Worm (Caenorhabditis elegans): Measurements from ENCODE around the gene Y24D9A.6.

Gene Y24D9A.6

DNA sequence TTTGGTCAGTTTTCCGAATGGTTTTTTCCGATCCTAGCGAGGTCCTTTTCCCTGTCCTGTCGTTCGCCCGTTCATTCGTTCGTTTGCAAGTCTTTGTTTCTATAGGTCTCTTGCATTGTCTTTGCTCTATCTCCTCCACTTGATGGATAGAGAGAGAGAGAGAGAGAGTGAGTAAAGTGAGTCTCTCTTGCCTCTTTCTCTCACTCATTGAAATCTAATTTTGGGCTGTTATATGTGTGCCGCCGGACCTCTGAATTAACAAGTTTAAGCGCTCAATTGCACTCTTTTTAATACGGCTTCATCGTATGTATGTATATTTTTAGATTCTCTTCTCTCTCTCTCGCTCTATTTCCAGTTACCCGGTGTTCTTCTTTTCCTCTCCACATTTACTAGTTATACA, 3.7 kb upstream of the Y24D9A.6 start:
- TF ChIP-seq F13C5.2 (tag; optimal IDR thresholded peaks at IDR 0.05) (no peak), tra-4 (tag; optimal IDR thresholded peaks at IDR 0.05) (no peak), B0310.2 (tag; optimal IDR thresholded peaks at IDR 0.05) (no peak), flt-1 (GFP tag; IDR thresholded peaks at IDR 0.05) (no peak), ets-7 (tag; optimal IDR thresholded peaks at IDR 0.05) (no peak), hmg-4 (GFP tag; optimal IDR thresholded peaks at IDR 0.05) (peak; percentile 38), hmbx-1 (tag; optimal IDR thresholded peaks at IDR 0.05) (no peak), scrt-1 (GFP tag; IDR thresholded peaks at IDR 0.05) (no peak)

ce11 chrIV:4402413-4402812, 2.2 kb upstream of the Y24D9A.6 start:
- no peak for TF ChIP-seq tra-4 (tag; optimal IDR thresholded peaks at IDR 0.05)

DNA sequence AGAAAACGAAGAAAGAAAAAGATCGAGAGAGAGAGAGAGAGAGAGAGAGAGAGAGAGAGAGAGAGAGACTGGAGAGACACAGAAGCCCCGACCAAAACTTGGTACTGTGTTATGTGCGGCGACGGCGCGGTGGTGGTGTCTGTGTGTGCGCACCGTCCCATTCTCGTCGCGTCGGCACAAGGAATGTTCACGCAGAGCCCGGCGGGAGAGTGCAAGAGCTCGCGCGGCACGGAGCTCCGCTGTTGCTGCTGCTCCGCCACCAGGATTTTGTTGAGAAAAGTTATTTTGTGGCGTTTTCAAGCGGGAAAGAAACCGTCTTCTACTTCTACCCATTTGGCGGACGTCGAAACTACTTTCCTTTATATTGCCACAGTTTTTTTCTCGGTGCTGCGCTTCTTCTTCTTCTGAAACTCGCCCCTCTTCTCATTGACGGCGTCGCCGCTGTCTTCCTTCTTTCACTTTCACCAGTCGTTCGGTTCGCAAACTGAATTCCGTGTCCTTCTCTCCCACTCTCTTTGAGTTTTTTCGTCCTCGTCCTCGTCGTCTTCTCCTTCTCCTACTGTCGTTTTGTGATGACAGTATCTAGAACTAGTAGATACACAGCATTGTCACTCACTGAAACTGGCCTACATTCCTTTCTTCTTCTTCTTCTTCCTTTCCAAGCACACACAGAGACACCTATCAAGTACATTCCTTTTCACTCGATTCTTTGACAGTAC, 623 bp downstream of the Y24D9A.6 start:
- TF ChIP-seq ceh-36 (tag; optimal IDR thresholded peaks at IDR 0.05): no peak
- no peak for TF ChIP-seq ama-1 (optimal IDR thresholded peaks at IDR 0.05)
- TF ChIP-seq ets-7 (tag; optimal IDR thresholded peaks at IDR 0.05): no peak
- no peak for TF ChIP-seq tra-4 (tag; optimal IDR thresholded peaks at IDR 0.05)
- TF ChIP-seq hmg-4 (GFP tag; optimal IDR thresholded peaks at IDR 0.05): peak; percentile 10
- no peak for TF ChIP-seq tbx-11 (GFP tag; IDR thresholded peaks at IDR 0.05)
- TF ChIP-seq pes-1 (GFP tag; IDR thresholded peaks at IDR 0.05): peak; percentile 23; the same call in 1 of the 2 replicates

DNA sequence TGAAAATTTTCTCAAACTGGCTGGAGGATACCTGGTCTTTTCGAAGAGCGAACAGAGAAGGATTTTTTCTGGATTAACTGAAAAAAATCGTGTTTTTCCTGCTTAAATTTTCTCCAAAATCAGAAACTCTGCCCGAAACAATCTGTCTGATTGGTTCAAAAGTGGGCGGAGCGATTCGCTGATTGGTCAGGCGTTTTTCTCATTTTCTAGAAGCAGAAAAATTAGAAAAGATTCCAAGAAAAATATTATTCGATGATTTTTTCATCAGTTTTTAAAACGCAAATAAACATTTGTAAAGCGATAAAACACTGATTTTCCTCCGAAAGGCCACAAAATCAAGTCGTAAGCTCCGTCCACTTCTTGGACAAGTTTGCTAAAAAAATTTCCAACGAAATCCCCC, 1.3 kb downstream of the Y24D9A.6 start:
- TF ChIP-seq flt-1 (GFP tag; IDR thresholded peaks at IDR 0.05) (no peak), tbx-37 (GFP tag; conservative IDR thresholded peaks at IDR 0.05) (no peak), tra-4 (tag; optimal IDR thresholded peaks at IDR 0.05) (no peak), ets-7 (tag; optimal IDR thresholded peaks at IDR 0.05) (no peak), hmbx-1 (tag; optimal IDR thresholded peaks at IDR 0.05) (no peak), ceh-13 (GFP tag; optimal IDR thresholded peaks at IDR 0.05) (no peak), hnd-1 (tag; optimal IDR thresholded peaks at IDR 0.05) (no peak), ama-1 (optimal IDR thresholded peaks at IDR 0.05) (no peak), hmg-4 (GFP tag; optimal IDR thresholded peaks at IDR 0.05) (no peak), tbx-11 (GFP tag; IDR thresholded peaks at IDR 0.05) (no peak), sea-1 (GFP tag; conservative IDR thresholded peaks at IDR 0.05) (no peak), ceh-36 (tag; optimal IDR thresholded peaks at IDR 0.05) (no peak)

ce11 chrIV:4398420-4398819, 1.8 kb downstream of the Y24D9A.6 start:
- TF ChIP-seq ceh-13 (GFP tag; optimal IDR thresholded peaks at IDR 0.05): no peak
- peak; percentile 32 for TF ChIP-seq hmg-4 (GFP tag; optimal IDR thresholded peaks at IDR 0.05)

DNA sequence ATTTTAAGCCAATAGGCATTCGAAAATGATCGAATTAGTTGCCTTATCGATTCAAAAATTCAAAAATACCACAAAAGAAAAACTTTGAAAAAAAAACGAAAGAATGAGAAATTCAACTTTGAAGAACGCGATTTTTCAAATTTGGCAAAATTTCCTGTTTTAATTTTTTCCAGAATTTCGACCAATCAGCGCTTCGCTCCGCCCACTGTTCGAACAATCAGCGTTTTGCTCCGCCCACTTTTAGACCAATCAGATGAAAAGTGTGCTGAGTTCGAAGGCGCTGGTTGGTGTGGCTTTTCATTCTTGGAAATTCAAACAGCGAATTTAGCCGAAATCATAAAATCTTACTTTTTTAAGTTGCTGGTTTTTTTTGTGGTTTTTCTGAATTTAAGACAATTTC, 2.6 kb downstream of the Y24D9A.6 start:
- no peak for TF ChIP-seq hmbx-1 (tag; optimal IDR thresholded peaks at IDR 0.05)
- no peak for TF ChIP-seq ceh-13 (GFP tag; optimal IDR thresholded peaks at IDR 0.05)
- no peak for TF ChIP-seq ets-7 (tag; optimal IDR thresholded peaks at IDR 0.05)
- no peak for TF ChIP-seq hnd-1 (tag; optimal IDR thresholded peaks at IDR 0.05)
- TF ChIP-seq ceh-36 (tag; optimal IDR thresholded peaks at IDR 0.05): no peak
- TF ChIP-seq scrt-1 (GFP tag; IDR thresholded peaks at IDR 0.05): no peak
- no peak for TF ChIP-seq hmg-4 (GFP tag; optimal IDR thresholded peaks at IDR 0.05)
- no peak for TF ChIP-seq B0310.2 (tag; optimal IDR thresholded peaks at IDR 0.05)
- no peak for TF ChIP-seq sea-1 (GFP tag; conservative IDR thresholded peaks at IDR 0.05)
- TF ChIP-seq tbx-37 (GFP tag; conservative IDR thresholded peaks at IDR 0.05): no peak
- TF ChIP-seq tra-4 (tag; optimal IDR thresholded peaks at IDR 0.05): no peak
- TF ChIP-seq aly-1 (tag; optimal IDR thresholded peaks at IDR 0.05): no peak
- no peak for TF ChIP-seq ama-1 (optimal IDR thresholded peaks at IDR 0.05)
- no peak for TF ChIP-seq F13C5.2 (tag; optimal IDR thresholded peaks at IDR 0.05)
- no peak for TF ChIP-seq flt-1 (GFP tag; IDR thresholded peaks at IDR 0.05)
- TF ChIP-seq tbx-11 (GFP tag; IDR thresholded peaks at IDR 0.05): no peak
- no peak for TF ChIP-seq pes-1 (GFP tag; IDR thresholded peaks at IDR 0.05)

DNA sequence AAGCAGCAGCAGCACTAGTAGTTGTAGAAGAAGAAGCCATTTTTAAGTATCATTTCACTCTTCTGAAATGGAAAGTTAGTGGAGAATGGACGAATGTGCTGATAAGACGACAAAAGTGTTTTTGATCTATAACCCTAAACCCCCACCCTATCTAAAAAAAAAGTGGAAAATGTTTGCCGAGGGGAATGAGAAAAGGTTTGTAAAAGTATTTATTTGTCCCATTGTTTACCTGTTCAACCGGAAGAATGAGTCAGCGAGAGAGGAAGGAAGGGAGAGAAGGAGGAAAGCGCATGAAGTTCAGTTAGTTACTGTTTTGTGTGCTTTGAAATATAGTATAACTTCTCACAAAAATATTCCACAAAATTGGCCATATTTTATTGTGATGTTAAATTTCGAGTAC, 3.1 kb downstream of the Y24D9A.6 start:
- TF ChIP-seq tbx-37 (GFP tag; conservative IDR thresholded peaks at IDR 0.05) (no peak), hmbx-1 (tag; optimal IDR thresholded peaks at IDR 0.05) (no peak), ceh-36 (tag; optimal IDR thresholded peaks at IDR 0.05) (no peak), hmg-4 (GFP tag; optimal IDR thresholded peaks at IDR 0.05) (no peak), aly-1 (tag; optimal IDR thresholded peaks at IDR 0.05) (no peak), hnd-1 (tag; optimal IDR thresholded peaks at IDR 0.05) (no peak), flt-1 (GFP tag; IDR thresholded peaks at IDR 0.05) (no peak), ama-1 (optimal IDR thresholded peaks at IDR 0.05) (no peak), ceh-13 (GFP tag; optimal IDR thresholded peaks at IDR 0.05) (no peak), pes-1 (GFP tag; IDR thresholded peaks at IDR 0.05) (no peak), scrt-1 (GFP tag; IDR thresholded peaks at IDR 0.05) (no peak), sea-1 (GFP tag; conservative IDR thresholded peaks at IDR 0.05) (no peak), B0310.2 (tag; optimal IDR thresholded peaks at IDR 0.05) (no peak), tbx-11 (GFP tag; IDR thresholded peaks at IDR 0.05) (no peak), tra-4 (tag; optimal IDR thresholded peaks at IDR 0.05) (no peak), F13C5.2 (tag; optimal IDR thresholded peaks at IDR 0.05) (no peak), ets-7 (tag; optimal IDR thresholded peaks at IDR 0.05) (no peak)

- no peak for TF ChIP-seq scrt-1 (GFP tag; IDR thresholded peaks at IDR 0.05)
- no peak for TF ChIP-seq ceh-13 (GFP tag; optimal IDR thresholded peaks at IDR 0.05)
Measured at ce11 chrIV:4396052-4396821, 4.0 kb downstream of the Y24D9A.6 start.
